Fruit fly (Drosophila melanogaster) whole organism, pupa: ENCODE results near the gene SdicC.
"Not testable (repeated sequence)": the region's sequence is repeated elsewhere in the genome, so short reads cannot be mapped to it uniquely, and the experiment has no call there.

Experiments
- CG15710 ChIP-seq: fragments of 200-800 bp; sonication (Bioruptor generic); optimal IDR thresholded peaks from 2 replicates; lab custom pipeline; 2018; ENCODE audit warnings: missing biosample characterization, mild to moderate bottlenecking, missing genetic modification characterization, moderate library complexity
- CG32121 ChIP-seq: fragments of 200-800 bp; sonication (Bioruptor generic); IDR thresholded peaks from 2 replicates; pipeline ENCODE4 v1.3.6; 2022; ENCODE audit warnings: missing biosample characterization, missing genetic modification characterization
- CG8301 ChIP-seq: fragments of 200-800 bp; sonication (Bioruptor generic); optimal IDR thresholded peaks from 2 replicates; lab custom pipeline; 2018; ENCODE audit warnings: missing biosample characterization, mild to moderate bottlenecking, missing genetic modification characterization
- CG9948 ChIP-seq: fragments of 200-800 bp; sonication (Bioruptor generic); optimal IDR thresholded peaks from 2 replicates; lab custom pipeline; 2018; ENCODE audit warnings: missing biosample characterization, mild to moderate bottlenecking, missing genetic modification characterization, moderate library complexity
- D1 ChIP-seq: fragments of 200-800 bp; sonication (Bioruptor generic); optimal IDR thresholded peaks from 2 replicates; lab custom pipeline; 2018; ENCODE audit warnings: missing biosample characterization, mild to moderate bottlenecking, missing genetic modification characterization, moderate library complexity
- EcR ChIP-seq: fragments of 200-800 bp; sonication (Bioruptor generic); optimal IDR thresholded peaks from 3 replicates; lab custom pipeline; 2019; ENCODE audit warnings: missing biosample characterization, missing genetic modification characterization, mild to moderate bottlenecking, moderate library complexity, missing genetic modification reagents
- Ets98B ChIP-seq: fragments of 200-800 bp; sonication (Bioruptor generic); IDR thresholded peaks from 2 replicates; pipeline ENCODE4 v1.3.6; 2022; ENCODE audit warnings: missing biosample characterization, missing genetic modification characterization
- gl ChIP-seq: fragments of 200-800 bp; sonication (Bioruptor generic); optimal IDR thresholded peaks from 2 replicates; lab custom pipeline; 2018; ENCODE audit warnings: missing biosample characterization, mild to moderate bottlenecking, missing genetic modification characterization

- not testable (repeated sequence) for TF ChIP-seq CG32121 (GFP tag; lab: Robert Waterston, UW); Ets98B; EcR (GFP tag; lab: Kevin White, UChicago); CG8301 (tag; lab: Kevin White, UChicago); gl; CG15710 (tag; lab: Kevin White, UChicago); CG9948 (tag; lab: Kevin White, UChicago); D1 (tag; lab: Kevin White, UChicago)
Observed at dm6 chrX:20209503-20209902, 7.6 kb downstream of the SdicC start, which contains the start of gene SdicB.
